Fruit fly (Drosophila melanogaster): ENCODE measurements around the gene CG4928.

The CG4928 gene

dm6 chrX:16944049-16944532 lies 31.1 kb downstream of the CG4928 start:
- no peak for TF ChIP-seq CG8478 (optimal IDR thresholded peaks at IDR 0.05)
- TF ChIP-seq EcR (GFP tag; optimal IDR thresholded peaks at IDR 0.05): no peak
- TF ChIP-seq usp (GFP tag; optimal IDR thresholded peaks at IDR 0.05): no peak
- no peak for TF ChIP-seq pan (optimal IDR thresholded peaks at IDR 0.05)
- TF ChIP-seq Dll (optimal IDR thresholded peaks at IDR 0.05): no peak
- no peak for TF ChIP-seq psq (optimal IDR thresholded peaks at IDR 0.05)

- TF ChIP-seq Dll (optimal IDR thresholded peaks at IDR 0.05) (no peak), CG8478 (optimal IDR thresholded peaks at IDR 0.05) (no peak), psq (optimal IDR thresholded peaks at IDR 0.05) (no peak), pan (optimal IDR thresholded peaks at IDR 0.05) (no peak), usp (GFP tag; optimal IDR thresholded peaks at IDR 0.05) (no peak), EcR (GFP tag; optimal IDR thresholded peaks at IDR 0.05) (no peak)
These were observed 32.4 kb downstream of the CG4928 start for dm6 chrX:16945414-16945813.

dm6 chrX:16946604-16947003 lies 33.6 kb downstream of the CG4928 start:
- TF ChIP-seq usp (GFP tag; optimal IDR thresholded peaks at IDR 0.05): no peak

dm6 chrX:16948371-16948770 lies 35.4 kb downstream of the CG4928 start, which contains the start of gene CG13000:
Gene CG13000 (minus strand): TSS chrX:16948471.
- TF ChIP-seq psq (optimal IDR thresholded peaks at IDR 0.05): no peak
- TF ChIP-seq CG8478 (optimal IDR thresholded peaks at IDR 0.05): no peak
- no peak for TF ChIP-seq usp (GFP tag; optimal IDR thresholded peaks at IDR 0.05)
- TF ChIP-seq Dll (optimal IDR thresholded peaks at IDR 0.05): no peak

dm6 chrX:16966532-16966931 lies 53.6 kb downstream of the CG4928 start:
- TF ChIP-seq Dll (optimal IDR thresholded peaks at IDR 0.05) (no peak), usp (GFP tag; optimal IDR thresholded peaks at IDR 0.05) (no peak), CG8478 (optimal IDR thresholded peaks at IDR 0.05) (no peak), psq (optimal IDR thresholded peaks at IDR 0.05) (no peak), pan (optimal IDR thresholded peaks at IDR 0.05) (no peak), EcR (GFP tag; optimal IDR thresholded peaks at IDR 0.05) (no peak)

dm6 chrX:16967415-16967814 lies 54.4 kb downstream of the CG4928 start:
- no peak for TF ChIP-seq EcR (GFP tag; optimal IDR thresholded peaks at IDR 0.05)
- TF ChIP-seq usp (GFP tag; optimal IDR thresholded peaks at IDR 0.05): no peak

- TF ChIP-seq Dll (optimal IDR thresholded peaks at IDR 0.05) (no peak), pan (optimal IDR thresholded peaks at IDR 0.05) (no peak), psq (optimal IDR thresholded peaks at IDR 0.05) (no peak), EcR (GFP tag; optimal IDR thresholded peaks at IDR 0.05) (no peak), usp (GFP tag; optimal IDR thresholded peaks at IDR 0.05) (no peak), CG8478 (optimal IDR thresholded peaks at IDR 0.05) (no peak)
These were observed 55.3 kb downstream of the CG4928 start, which contains the start of gene Ubr1 for dm6 chrX:16968148-16968823. Gene Ubr1 (minus strand): TSS chrX:16968679.

dm6 chrX:16986928-16987327 lies 73.9 kb downstream of the CG4928 start:
- TF ChIP-seq pan (optimal IDR thresholded peaks at IDR 0.05): no peak
- TF ChIP-seq EcR (GFP tag; optimal IDR thresholded peaks at IDR 0.05): no peak
- no peak for TF ChIP-seq psq (optimal IDR thresholded peaks at IDR 0.05)
- TF ChIP-seq CG8478 (optimal IDR thresholded peaks at IDR 0.05): no peak
- TF ChIP-seq usp (GFP tag; optimal IDR thresholded peaks at IDR 0.05): no peak
- TF ChIP-seq Dll (optimal IDR thresholded peaks at IDR 0.05): no peak

All from whole organism.